Fruit fly (Drosophila melanogaster) whole organism, embryonic: Measurements from ENCODE around the gene CG17344.

Source experiments
- Atf6 ChIP-seq: fragments of 200-800 bp; sonication (Bioruptor generic); IDR thresholded peaks from 2 replicates; pipeline ENCODE4 v1.3.6; 2022; ENCODE audit warnings: missing biosample characterization, missing genetic modification characterization
- Bteb2 ChIP-seq: fragments of 200-800 bp; sonication (Bioruptor generic); optimal IDR thresholded peaks from 2 replicates; lab custom pipeline; 2016; ENCODE audit warnings: missing biosample characterization, missing genetic modification characterization
- CG10462 ChIP-seq: fragments of 200-800 bp; sonication (Bioruptor generic); optimal IDR thresholded peaks from 2 replicates; lab custom pipeline; 2016; ENCODE audit warnings: missing biosample characterization, missing genetic modification characterization
- CG11093 ChIP-seq: fragments of 200-800 bp; sonication (Bioruptor generic); IDR thresholded peaks from 3 replicates; pipeline ENCODE4 v1.3.6; 2022; ENCODE audit warnings: missing biosample characterization, missing genetic modification characterization
- CG11398 ChIP-seq: fragments of 200-800 bp; sonication (Bioruptor generic); optimal IDR thresholded peaks from 2 replicates; lab custom pipeline; 2016; ENCODE audit warnings: missing biosample characterization, missing genetic modification characterization
- CG11456 ChIP-seq: fragments of 200-800 bp; sonication (Bioruptor generic); IDR thresholded peaks from 3 replicates; pipeline ENCODE4 v1.3.6; 2022; ENCODE audit warnings: missing biosample characterization, missing genetic modification characterization
- CG12299 ChIP-seq: fragments of 200-800 bp; sonication (Bioruptor generic); optimal IDR thresholded peaks from 2 replicates; lab custom pipeline; 2018; ENCODE audit warnings: missing biosample characterization, mild to moderate bottlenecking, missing genetic modification characterization
- CG13287 ChIP-seq: fragments of 200-800 bp; sonication (Bioruptor generic); IDR thresholded peaks from 2 replicates; pipeline ENCODE4 v1.3.6; 2022; ENCODE audit warnings: missing biosample characterization, missing genetic modification characterization; ENCODE audit not compliant: partially characterized antibody
- CG14441 ChIP-seq: fragments of 200-800 bp; sonication (Bioruptor generic); IDR thresholded peaks from 2 replicates; pipeline ENCODE4 v1.3.6; 2022; ENCODE audit warnings: missing biosample characterization, missing genetic modification characterization
- CG1529 ChIP-seq: fragments of 200-800 bp; sonication (Bioruptor generic); optimal IDR thresholded peaks from 3 replicates; lab custom pipeline; 2018; ENCODE audit warnings: missing biosample characterization, missing genetic modification characterization
- CG1647 ChIP-seq: fragments of 200-800 bp; sonication (Bioruptor generic); optimal IDR thresholded peaks from 3 replicates; lab custom pipeline; 2016; ENCODE audit warnings: missing biosample characterization, missing genetic modification characterization
- CG16779 ChIP-seq: fragments of 200-800 bp; sonication (Bioruptor generic); IDR thresholded peaks from 2 replicates; pipeline ENCODE4 v1.3.6; 2022; ENCODE audit warnings: missing biosample characterization, missing genetic modification characterization
- CG31365 ChIP-seq: fragments of 200-800 bp; sonication (Bioruptor generic); optimal IDR thresholded peaks from 2 replicates; lab custom pipeline; 2018; ENCODE audit warnings: missing biosample characterization, mild to moderate bottlenecking, missing genetic modification characterization
- CG3281 ChIP-seq: fragments of 200-800 bp; sonication (Bioruptor generic); optimal IDR thresholded peaks from 3 replicates; lab custom pipeline; 2017; ENCODE audit warnings: missing biosample characterization, mild to moderate bottlenecking, missing genetic modification characterization
- CG3838 ChIP-seq: fragments of 200-800 bp; sonication (Bioruptor generic); optimal IDR thresholded peaks from 3 replicates; lab custom pipeline; 2016; ENCODE audit warnings: missing biosample characterization, missing genetic modification characterization
- CG4282 ChIP-seq: fragments of 200-800 bp; sonication (Bioruptor generic); optimal IDR thresholded peaks from 2 replicates; lab custom pipeline; 2016; ENCODE audit warnings: missing biosample characterization, missing genetic modification characterization
- CG4854 ChIP-seq: fragments of 200-800 bp; sonication (Bioruptor generic); optimal IDR thresholded peaks from 2 replicates; lab custom pipeline; 2016; ENCODE audit warnings: missing biosample characterization, missing genetic modification characterization, inconsistent platforms
- CG6683 ChIP-seq: fragments of 200-800 bp; sonication (Bioruptor generic); optimal IDR thresholded peaks from 2 replicates; lab custom pipeline; 2017; ENCODE audit warnings: missing biosample characterization, mild to moderate bottlenecking, missing genetic modification characterization, missing genetic modification reagents
- CG6813 ChIP-seq: fragments of 200-800 bp; sonication (Bioruptor generic); optimal IDR thresholded peaks from 2 replicates; lab custom pipeline; 2017; ENCODE audit warnings: missing biosample characterization, missing genetic modification characterization, mild to moderate bottlenecking, moderate library complexity, missing genetic modification reagents
- CG7556 ChIP-seq: fragments of 200-800 bp; sonication (Bioruptor generic); optimal IDR thresholded peaks from 2 replicates; lab custom pipeline; 2017; ENCODE audit warnings: missing biosample characterization, mild to moderate bottlenecking, missing genetic modification characterization
- CG8944 ChIP-seq: fragments of 200-800 bp; sonication (Bioruptor generic); optimal IDR thresholded peaks from 3 replicates; lab custom pipeline; 2016; ENCODE audit warnings: missing biosample characterization, missing genetic modification characterization
- CG9437 ChIP-seq: fragments of 200-800 bp; sonication (Bioruptor generic); optimal IDR thresholded peaks from 2 replicates; lab custom pipeline; 2018; ENCODE audit warnings: missing biosample characterization, mild to moderate bottlenecking, missing genetic modification characterization
- CG9932 ChIP-seq: fragments of 200-800 bp; sonication (Bioruptor generic); IDR thresholded peaks from 2 replicates; pipeline ENCODE4 v1.3.6; 2022; ENCODE audit warnings: missing biosample characterization, missing genetic modification characterization
- GATAe ChIP-seq: fragments of 200-800 bp; sonication (Bioruptor generic); conservative IDR thresholded peaks from 2 replicates; pipeline ENCODE4 v1.3.6; 2022; ENCODE audit warnings: missing biosample characterization, missing genetic modification characterization
- Gug ChIP-seq: fragments of 200-800 bp; sonication (Bioruptor generic); IDR thresholded peaks from 4 replicates; pipeline ENCODE4 v1.3.6; 2022; ENCODE audit warnings: missing biosample characterization, missing genetic modification characterization
- HLH54F ChIP-seq: fragments of 200-800 bp; sonication (Bioruptor generic); optimal IDR thresholded peaks from 3 replicates; lab custom pipeline; 2016; ENCODE audit warnings: missing biosample characterization, missing genetic modification characterization
- Hr51 ChIP-seq, 2 experiments: fragments of 200-800 bp; sonication (Bioruptor generic); optimal IDR thresholded peaks; 2 replicates in 1 of 2; 3 replicates in 1 of 2; lab custom pipeline; 2016 to 2018; ENCODE audit warnings: missing biosample characterization in 2 of 2, missing genetic modification characterization in 2 of 2, mild to moderate bottlenecking in 1 of 2, moderate library complexity in 1 of 2
- Neu2 ChIP-seq: fragments of 200-800 bp; sonication (Bioruptor generic); optimal IDR thresholded peaks from 3 replicates; lab custom pipeline; 2016; ENCODE audit warnings: missing biosample characterization, missing genetic modification characterization, borderline replicate concordance
- Oli ChIP-seq: fragments of 200-800 bp; sonication (Bioruptor generic); optimal IDR thresholded peaks from 2 replicates; lab custom pipeline; 2018; ENCODE audit warnings: missing biosample characterization, mild to moderate bottlenecking, missing genetic modification characterization, moderate library complexity
- Sin3A ChIP-seq: fragments of >200 bp; optimal IDR thresholded peaks from 2 replicates; lab custom pipeline; 2018
- Sox102F ChIP-seq: fragments of 200-800 bp; sonication (Bioruptor generic); optimal IDR thresholded peaks from 2 replicates; lab custom pipeline; 2018; ENCODE audit warnings: missing biosample characterization, mild to moderate bottlenecking, missing genetic modification characterization, moderate library complexity
- Tbp ChIP-seq: fragments of >200 bp; optimal IDR thresholded peaks from 2 replicates; lab custom pipeline; 2018; ENCODE audit warnings: missing biosample characterization, missing genetic modification characterization
- ash1 ChIP-seq: fragments of 200-800 bp; sonication (Bioruptor generic); optimal IDR thresholded peaks from 2 replicates; lab custom pipeline; 2018; ENCODE audit warnings: missing biosample characterization, mild to moderate bottlenecking, missing genetic modification characterization
- ato ChIP-seq: fragments of 200-800 bp; sonication (Bioruptor generic); IDR thresholded peaks from 2 replicates; pipeline ENCODE4 v1.3.6; 2022; ENCODE audit warnings: missing biosample characterization, missing genetic modification characterization; ENCODE audit not compliant: partially characterized antibody
- btn ChIP-seq: fragments of 200-800 bp; sonication (Bioruptor generic); optimal IDR thresholded peaks from 2 replicates; lab custom pipeline; 2016; ENCODE audit warnings: missing biosample characterization, missing genetic modification characterization
- cad ChIP-seq: fragments of >200 bp; optimal IDR thresholded peaks from 2 replicates; lab custom pipeline; 2017; ENCODE audit warnings: missing biosample characterization, missing genetic modification characterization
- ci ChIP-seq: fragments of 200-800 bp; sonication (Bioruptor generic); IDR thresholded peaks from 3 replicates; pipeline ENCODE4 v1.3.6; 2022; ENCODE audit warnings: missing biosample characterization, missing genetic modification characterization
- dmrt99B ChIP-seq: fragments of 200-800 bp; sonication (Bioruptor generic); optimal IDR thresholded peaks from 2 replicates; lab custom pipeline; 2018; ENCODE audit warnings: missing biosample characterization, mild to moderate bottlenecking, missing genetic modification characterization, moderate library complexity
- emc ChIP-seq: fragments of 200-800 bp; sonication (Bioruptor generic); optimal IDR thresholded peaks from 2 replicates; lab custom pipeline; 2016; ENCODE audit warnings: missing biosample characterization, missing genetic modification characterization
- gcm ChIP-seq: fragments of 200-800 bp; sonication (Bioruptor generic); optimal IDR thresholded peaks from 2 replicates; lab custom pipeline; 2019; ENCODE audit warnings: missing biosample characterization, mild to moderate bottlenecking, missing genetic modification characterization, moderate library complexity
- lab ChIP-seq: fragments of 200-800 bp; sonication (Bioruptor generic); optimal IDR thresholded peaks from 3 replicates; lab custom pipeline; 2017; ENCODE audit warnings: missing biosample characterization, missing genetic modification characterization, mild to moderate bottlenecking, moderate library complexity, missing genetic modification reagents
- pfk ChIP-seq: fragments of 200-800 bp; sonication (Bioruptor generic); optimal IDR thresholded peaks from 2 replicates; lab custom pipeline; 2018; ENCODE audit warnings: missing biosample characterization, mild to moderate bottlenecking, missing genetic modification characterization, moderate library complexity
- pho ChIP-seq: fragments of 200-800 bp; sonication (Bioruptor generic); optimal IDR thresholded peaks from 2 replicates; lab custom pipeline; 2016; ENCODE audit warnings: missing biosample characterization, missing genetic modification characterization
- slbo ChIP-seq: fragments of 200-800 bp; sonication (Bioruptor generic); IDR thresholded peaks from 2 replicates; pipeline ENCODE4 v1.3.6; 2022; ENCODE audit warnings: missing biosample characterization, missing genetic modification characterization
- so ChIP-seq: fragments of 200-800 bp; sonication (Bioruptor generic); IDR thresholded peaks from 3 replicates; pipeline ENCODE4 v1.3.6; 2022; ENCODE audit warnings: missing biosample characterization, missing genetic modification characterization
- sqz ChIP-seq: fragments of 200-800 bp; sonication (Bioruptor generic); optimal IDR thresholded peaks from 3 replicates; lab custom pipeline; 2018; ENCODE audit warnings: missing biosample characterization, mild to moderate bottlenecking, missing genetic modification characterization
- tap ChIP-seq: fragments of 200-800 bp; optimal IDR thresholded peaks from 3 replicates; lab custom pipeline; 2019; ENCODE audit warnings: missing biosample characterization, mild to moderate bottlenecking, missing genetic modification characterization, moderate library complexity
- unc-4 ChIP-seq: fragments of 200-800 bp; sonication (Bioruptor generic); IDR thresholded peaks from 2 replicates; pipeline ENCODE4 v1.3.6; 2022; ENCODE audit warnings: missing biosample characterization, missing genetic modification characterization; ENCODE audit not compliant: partially characterized antibody
- wdn ChIP-seq: fragments of 200-800 bp; sonication (Bioruptor generic); IDR thresholded peaks from 2 replicates; pipeline ENCODE4 v1.3.6; 2022; ENCODE audit warnings: missing biosample characterization, missing genetic modification characterization
- zen ChIP-seq: fragments of 200-800 bp; sonication (Bioruptor generic); optimal IDR thresholded peaks from 3 replicates; lab custom pipeline; 2018; ENCODE audit warnings: missing biosample characterization, mild to moderate bottlenecking, missing genetic modification characterization, moderate library complexity

The CG17344 gene

dm6 chr2L:19120196-19120950, 18.5 kb downstream of the CG17344 start, which contains the start of gene Ddc (continued):
- TF ChIP-seq dmrt99B (tag; lab: Kevin White, UChicago) (no peak), CG8944 (GFP tag; lab: Kevin White, UChicago) (no peak), Tbp (GFP tag; lab: Kevin White, UChicago) (no peak), cad (GFP tag; lab: Kevin White, UChicago) (no peak), CG6813 (no peak), slbo (GFP tag; lab: Robert Waterston, UW) (peak; percentile 25; the same call in 1 of the 2 replicates), wdn (GFP tag; lab: Robert Waterston, UW) (no peak), Sox102F (no peak), unc-4 (no peak), CG11456 (GFP tag; lab: Robert Waterston, UW) (no peak), HLH54F (GFP tag; lab: Kevin White, UChicago) (no peak), CG10462 (GFP tag; lab: Kevin White, UChicago) (no peak), Bteb2 (GFP tag; lab: Kevin White, UChicago) (no peak), CG13287 (no peak), Hr51 (GFP tag; optimal IDR thresholded peaks at IDR 0.05; lab: Kevin White, UChicago) (no peak), tap (tag; lab: Kevin White, UChicago) (no peak), CG6683 (GFP tag; lab: Kevin White, UChicago) (no peak), zen (tag; lab: Kevin White, UChicago) (no peak), Gug (GFP tag; lab: Robert Waterston, UW) (no peak; the same call in 3 of the 4 replicates), CG3281 (GFP tag; lab: Kevin White, UChicago) (no peak), pho (GFP tag; lab: Kevin White, UChicago) (no peak), CG9932 (GFP tag; lab: Robert Waterston, UW) (peak; percentile 60), Oli (no peak), CG31365 (tag; lab: Kevin White, UChicago) (no peak), CG3838 (GFP tag; lab: Kevin White, UChicago) (no peak), Atf6 (no peak), sqz (no peak), CG7556 (GFP tag; lab: Kevin White, UChicago) (no peak), lab (GFP tag; lab: Kevin White, UChicago) (no peak), CG9437 (GFP tag; lab: Kevin White, UChicago) (no peak), so (GFP tag; lab: Robert Waterston, UW) (no peak), CG4282 (GFP tag; lab: Kevin White, UChicago) (no peak), emc (GFP tag; lab: Kevin White, UChicago) (no peak), CG1529 (GFP tag; lab: Kevin White, UChicago) (no peak), CG1647 (GFP tag; lab: Kevin White, UChicago) (no peak), gcm (no peak), btn (no peak), CG12299 (no peak), Sin3A (lab: Kevin White, UChicago) (no peak), ci (GFP tag; lab: Robert Waterston, UW) (no peak), CG4854 (GFP tag; lab: Kevin White, UChicago) (no peak), pfk (GFP tag; lab: Kevin White, UChicago) (no peak), CG14441 (no peak), CG16779 (0 out of 2 replicates have a peak, but pooled peaks have one; percentile 15), GATAe (no peak), CG11093 (GFP tag; lab: Robert Waterston, UW) (no peak), CG11398 (GFP tag; lab: Kevin White, UChicago) (no peak), Neu2 (GFP tag; lab: Kevin White, UChicago) (no peak), ato (GFP tag; lab: Robert Waterston, UW) (no peak), ash1 (GFP tag; lab: Kevin White, UChicago) (no peak)
